Fruit fly (Drosophila melanogaster): ENCODE measurements around the gene CG17141.

dm6 chr3R:22710662-22711061, 36.7 kb downstream of the CG17141 start, which contains the start of gene CG4907:
- no peak for TF ChIP-seq pan (optimal IDR thresholded peaks at IDR 0.05)
- TF ChIP-seq CG8478 (optimal IDR thresholded peaks at IDR 0.05) = no peak
- no peak for TF ChIP-seq usp (GFP tag; optimal IDR thresholded peaks at IDR 0.05)
